Worm (Caenorhabditis elegans): Measurements from ENCODE around the gene rpl-6.
A peak's percentile ranks its signal among the peaks of the same experiment; 100 is the strongest.

Gene rpl-6

ce11 chrIII:7166664-7167567 is 41.3 kb upstream of the rpl-6 start (continued):
- TF ChIP-seq tbx-2 (tag; optimal IDR thresholded peaks at IDR 0.05) (peak; percentile 36), dpl-1 (GFP tag; optimal IDR thresholded peaks at IDR 0.05) (peak in 2 of 3 experiments; percentile 16 to 49), blmp-1 (tag; optimal IDR thresholded peaks at IDR 0.05) (no peak), ceh-8 (GFP tag; optimal IDR thresholded peaks at IDR 0.05) (no peak)

DNA sequence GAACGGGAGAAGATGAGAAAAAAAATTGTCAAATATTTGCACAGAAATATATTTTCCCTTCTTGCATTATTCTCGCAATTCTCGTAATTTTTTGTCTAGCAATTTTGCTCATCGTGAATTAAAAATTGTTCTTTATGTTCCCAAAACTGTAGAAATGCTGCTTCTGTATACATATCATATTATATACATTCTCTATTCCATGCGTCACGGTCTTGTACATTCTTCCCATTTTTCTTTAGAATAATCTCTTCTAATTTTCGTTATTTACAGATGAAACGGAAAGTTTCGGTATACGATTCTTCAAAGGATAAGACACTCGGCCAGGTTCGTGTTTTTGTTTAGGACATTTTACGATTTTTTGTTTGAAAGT is 40.7 kb upstream of the rpl-6 start, which contains the start of gene acs-4:
acs-4 (plus strand) TSS at position 271 of the 370 bp plus-strand sequence.
- peak; percentile 12 for TF ChIP-seq blmp-1 (tag; optimal IDR thresholded peaks at IDR 0.05)
- no peak for TF ChIP-seq xbp-1 (tag; optimal IDR thresholded peaks at IDR 0.05)

DNA sequence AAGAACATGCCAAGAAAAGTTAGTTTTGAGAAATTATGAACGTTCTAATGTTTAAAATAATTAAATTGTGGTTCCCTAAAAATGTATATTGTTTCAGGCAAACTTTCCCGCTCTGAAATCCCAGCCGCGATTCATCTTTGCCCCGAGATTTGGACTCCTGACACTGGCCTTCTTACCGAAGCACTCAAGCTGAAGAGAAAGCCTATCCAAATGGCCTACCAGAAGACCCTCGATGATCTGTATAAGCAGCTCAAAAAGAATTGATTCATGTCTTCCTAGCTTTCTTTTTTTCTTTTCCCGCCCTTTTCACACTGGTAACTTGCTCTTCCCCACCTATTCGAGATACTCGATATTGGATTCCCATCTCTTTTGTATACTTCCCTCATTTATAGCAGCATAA is 38.2 kb upstream of the rpl-6 start:
- no peak for TF ChIP-seq nhr-12 (tag; optimal IDR thresholded peaks at IDR 0.05)
- no peak for TF ChIP-seq C34B4.2 (tag; optimal IDR thresholded peaks at IDR 0.05)
- no peak for TF ChIP-seq ama-1 (optimal IDR thresholded peaks at IDR 0.05)
- no peak for TF ChIP-seq snu-23 (GFP tag; optimal IDR thresholded peaks at IDR 0.05)
- no peak for TF ChIP-seq lin-39 (tag; optimal IDR thresholded peaks at IDR 0.05)
- no peak for TF ChIP-seq ceh-8 (GFP tag; optimal IDR thresholded peaks at IDR 0.05)
- no peak for TF ChIP-seq skn-1 (tag; optimal IDR thresholded peaks at IDR 0.05)
- no peak for TF ChIP-seq sup-37 (GFP tag; optimal IDR thresholded peaks at IDR 0.05)
- TF ChIP-seq nhr-77 (tag; optimal IDR thresholded peaks at IDR 0.05) = no peak
- no peak for TF ChIP-seq zag-1 (tag; optimal IDR thresholded peaks at IDR 0.05)
- no peak for TF ChIP-seq ceh-63 (GFP tag; optimal IDR thresholded peaks at IDR 0.05)
- TF ChIP-seq unc-130 (tag; optimal IDR thresholded peaks at IDR 0.05) = no peak

DNA sequence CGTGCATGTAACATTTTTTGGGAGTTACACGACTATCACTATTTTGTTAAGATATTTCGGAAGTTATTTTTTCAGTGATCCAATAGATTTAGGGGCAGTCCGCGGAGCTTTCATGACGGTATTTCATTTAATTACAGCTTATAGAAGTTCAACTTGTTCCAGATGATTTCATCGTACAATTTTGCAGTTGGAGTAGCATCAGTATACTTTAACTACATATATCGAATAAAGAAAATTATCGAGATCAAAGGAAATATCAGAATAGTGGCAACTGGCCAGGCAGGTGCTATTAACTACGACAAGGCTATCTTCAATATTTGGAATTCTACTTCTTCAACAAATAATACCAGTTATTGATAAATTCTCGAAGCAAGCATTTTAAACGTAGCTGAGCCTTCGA is 29.8 kb upstream of the rpl-6 start:
- TF ChIP-seq nhr-12 (tag; optimal IDR thresholded peaks at IDR 0.05) (no peak), elt-2 (tag; optimal IDR thresholded peaks at IDR 0.05) (no peak), aha-1 (tag; optimal IDR thresholded peaks at IDR 0.05) (no peak), lsy-2 (tag; optimal IDR thresholded peaks at IDR 0.05) (peak in 1 of 2 experiments; percentile 14), nhr-71 (tag; optimal IDR thresholded peaks at IDR 0.05) (no peak), efl-1 (optimal IDR thresholded peaks at IDR 0.05) (no peak), efl-1 (GFP tag; optimal IDR thresholded peaks at IDR 0.05 in 1 of 2) (peak in 1 of 2 experiments; percentile 85), nhr-85 (tag) (peak; percentile 46)

DNA sequence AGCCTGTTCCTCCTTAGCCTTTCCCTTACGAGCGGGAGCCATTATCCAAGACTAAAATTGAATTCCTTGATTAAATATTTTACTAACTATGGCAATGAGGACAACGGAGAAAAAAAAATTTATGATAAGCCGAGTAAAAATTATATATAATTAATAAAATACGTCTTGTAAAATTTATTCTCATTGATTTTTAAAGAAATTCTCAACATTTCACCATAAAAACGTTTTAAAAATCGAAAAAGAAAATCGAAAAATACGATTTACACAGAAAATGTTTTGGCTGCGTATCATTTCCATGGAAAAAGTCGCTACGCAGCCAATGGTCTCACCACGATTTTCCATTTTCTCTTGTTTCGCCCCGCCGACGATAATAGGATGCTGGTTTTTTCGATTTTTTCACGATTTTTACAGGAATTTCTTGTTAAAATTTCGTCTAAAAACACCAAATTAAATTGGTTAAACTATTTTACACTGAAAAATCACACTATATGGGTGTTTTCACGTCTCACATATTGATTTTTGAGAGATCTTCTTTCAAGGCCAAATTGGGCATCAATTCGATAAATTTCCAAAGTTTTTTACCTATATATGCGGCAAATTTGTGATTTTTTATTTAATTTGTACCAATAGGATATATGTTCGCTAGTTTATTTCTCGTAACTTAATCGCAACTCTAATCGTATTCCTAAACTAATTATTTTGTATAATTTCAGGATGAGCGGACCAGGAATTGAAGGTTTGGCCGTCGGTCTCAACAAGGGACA is 28.5 kb upstream of the rpl-6 start, which contains the start of the genes rps-14 and rpl-36:
rps-14 (minus strand) TSS at position 51 of the 764 bp plus-strand sequence.
rpl-36 (plus strand) TSS at position 714 of the 764 bp plus-strand sequence.
- TF ChIP-seq hlh-17 (GFP tag; optimal IDR thresholded peaks at IDR 0.05; ENCODE audit: borderline replicate concordance) (no peak), swsn-7 (tag; optimal IDR thresholded peaks at IDR 0.05) (peak; percentile 92), lin-39 (tag; optimal IDR thresholded peaks at IDR 0.05) (peak; percentile 62), unc-86 (tag; optimal IDR thresholded peaks at IDR 0.05) (peak; percentile 80), nhr-12 (tag; optimal IDR thresholded peaks at IDR 0.05) (no peak), nhr-90 (tag; optimal IDR thresholded peaks at IDR 0.05; ENCODE audit: poor library complexity) (peak; percentile 92), mdl-1 (tag; optimal IDR thresholded peaks at IDR 0.05) (peak in 1 of 2 experiments; percentile 82), egl-13 (tag; optimal IDR thresholded peaks at IDR 0.05) (peak; percentile 71), nhr-28 (tag; optimal IDR thresholded peaks at IDR 0.05) (no peak), ama-1 (optimal IDR thresholded peaks at IDR 0.05) (peak; percentile 30), aly-2 (tag; optimal IDR thresholded peaks at IDR 0.05) (peak; percentile 47), efl-3 (GFP tag; optimal IDR thresholded peaks at IDR 0.05) (no peak), lin-13 (GFP tag; optimal IDR thresholded peaks at IDR 0.05) (peak; percentile 87), C16A3.4 (tag; optimal IDR thresholded peaks at IDR 0.05) (peak; percentile 96), lsy-2 (tag; optimal IDR thresholded peaks at IDR 0.05) (peak; percentile 95 to 96), C34B4.2 (tag; optimal IDR thresholded peaks at IDR 0.05) (no peak), F16B12.6 (tag; optimal IDR thresholded peaks at IDR 0.05) (peak; percentile 69), nhr-77 (tag; optimal IDR thresholded peaks at IDR 0.05) (peak; percentile 90), ztf-4 (tag; optimal IDR thresholded peaks at IDR 0.05) (peak; percentile 67), tlp-1 (tag; optimal IDR thresholded peaks at IDR 0.05) (no peak), dpl-1 (GFP tag; optimal IDR thresholded peaks at IDR 0.05) (peak; percentile 83 to 86 (median 86)), ets-5 (GFP tag; IDR thresholded peaks at IDR 0.05) (no peak), ces-1 (GFP tag; optimal IDR thresholded peaks at IDR 0.05) (no peak), rnt-1 (tag; optimal IDR thresholded peaks at IDR 0.05) (peak; percentile 90), unc-98 (GFP tag; IDR thresholded peaks at IDR 0.05) (no peak), ceh-88 (GFP tag; IDR thresholded peaks at IDR 0.05) (peak; percentile 68)

Data from whole organism, L1 larva.